Worm (Caenorhabditis elegans) whole organism, L3 larva: ENCODE measurements around the gene alg-1.
A peak's percentile ranks its signal among the peaks of the same experiment; 100 is the strongest.

Experiments used
- ZK546.5 ChIP-seq: sonication (generic microtip); optimal IDR thresholded peaks from 2 replicates; lab custom pipeline; 2017; ENCODE audit warnings: missing biosample characterization, missing genetic modification characterization
- aly-2 ChIP-seq: fragments of 150-350 bp; optimal IDR thresholded peaks from 2 replicates; lab custom pipeline; 2014; ENCODE audit warnings: missing biosample characterization, missing genetic modification characterization
- ama-1 ChIP-seq: fragments of 150-350 bp; optimal IDR thresholded peaks from 2 replicates; lab custom pipeline; 2018
- ceh-16 ChIP-seq: sonication (generic microtip); optimal IDR thresholded peaks from 2 replicates; lab custom pipeline; 2017; ENCODE audit warnings: missing biosample characterization, missing genetic modification characterization
- ceh-9 ChIP-seq: sonication (generic microtip); optimal IDR thresholded peaks from 2 replicates; lab custom pipeline; 2018; ENCODE audit warnings: missing biosample characterization, missing genetic modification characterization
- daf-12 ChIP-seq: fragments of 150-350 bp; optimal IDR thresholded peaks from 2 replicates; lab custom pipeline; 2014; ENCODE audit warnings: missing biosample characterization, missing genetic modification reagents, missing genetic modification characterization
- egl-27 ChIP-seq: sonication (generic microtip); optimal IDR thresholded peaks from 4 replicates; lab custom pipeline; 2017; ENCODE audit warnings: missing biosample characterization, missing genetic modification reagents, missing genetic modification characterization
- egl-5 ChIP-seq: fragments of 150-350 bp; optimal IDR thresholded peaks from 2 replicates; lab custom pipeline; 2017; ENCODE audit warnings: missing biosample characterization, missing genetic modification reagents, missing genetic modification characterization, inconsistent platforms
- elt-2 ChIP-seq: sonication (generic microtip); optimal IDR thresholded peaks from 2 replicates; lab custom pipeline; 2016; ENCODE audit warnings: missing genetic modification reagents, mild to moderate bottlenecking, missing genetic modification characterization, missing compliant biosample characterization
- fkh-2 ChIP-seq: fragments of 150-350 bp; optimal IDR thresholded peaks from 2 replicates; lab custom pipeline; 2014; ENCODE audit warnings: missing biosample characterization, missing genetic modification reagents, missing genetic modification characterization
- fos-1 ChIP-seq: fragments of 150-350 bp; optimal IDR thresholded peaks from 2 replicates; lab custom pipeline; 2014; ENCODE audit warnings: missing biosample characterization, missing genetic modification characterization
- hmg-11 ChIP-seq: sonication (generic microtip); optimal IDR thresholded peaks from 2 replicates; lab custom pipeline; 2016; ENCODE audit warnings: missing genetic modification characterization, missing compliant biosample characterization
- jun-1 ChIP-seq: fragments of 150-350 bp; optimal IDR thresholded peaks from 2 replicates; lab custom pipeline; 2014; ENCODE audit warnings: missing biosample characterization, missing genetic modification reagents, missing genetic modification characterization
- lin-15B ChIP-seq: fragments of 150-350 bp; optimal IDR thresholded peaks from 2 replicates; lab custom pipeline; 2014; ENCODE audit warnings: missing biosample characterization, missing genetic modification characterization
- lin-39 ChIP-seq: fragments of 150-350 bp; optimal IDR thresholded peaks from 2 replicates; lab custom pipeline; 2018; ENCODE audit warnings: missing biosample characterization, missing genetic modification reagents, missing genetic modification characterization
- lsy-12 ChIP-seq: sonication (generic microtip); optimal IDR thresholded peaks from 2 replicates; lab custom pipeline; 2016; ENCODE audit warnings: mild to moderate bottlenecking, missing genetic modification characterization, missing compliant biosample characterization
- mdl-1 ChIP-seq: fragments of 150-350 bp; optimal IDR thresholded peaks from 2 replicates; lab custom pipeline; 2014; ENCODE audit warnings: missing biosample characterization, missing genetic modification characterization
- mml-1 ChIP-seq: fragments of 150-350 bp; sonication (generic microtip); optimal IDR thresholded peaks from 3 replicates; lab custom pipeline; 2014; ENCODE audit warnings: missing biosample characterization, missing genetic modification characterization
- nhr-11 ChIP-seq: fragments of 150-350 bp; optimal IDR thresholded peaks from 2 replicates; lab custom pipeline; 2014; ENCODE audit warnings: missing biosample characterization, missing genetic modification characterization
- nhr-23 ChIP-seq: fragments of 150-350 bp; optimal IDR thresholded peaks from 2 replicates; lab custom pipeline; 2014; ENCODE audit warnings: missing biosample characterization, missing genetic modification reagents, missing genetic modification characterization
- nhr-25 ChIP-seq: sonication (generic microtip); optimal IDR thresholded peaks from 2 replicates; lab custom pipeline; 2017; ENCODE audit warnings: missing biosample characterization, missing genetic modification characterization
- nhr-67 ChIP-seq: fragments of 150-350 bp; optimal IDR thresholded peaks from 2 replicates; lab custom pipeline; 2014; ENCODE audit warnings: missing biosample characterization, missing genetic modification characterization
- nhr-76 ChIP-seq: fragments of 150-350 bp; sonication (generic microtip); optimal IDR thresholded peaks from 5 replicates; lab custom pipeline; 2014; ENCODE audit warnings: missing biosample characterization, missing genetic modification characterization
- nhr-77 ChIP-seq: fragments of 150-350 bp; optimal IDR thresholded peaks from 2 replicates; lab custom pipeline; 2014; ENCODE audit warnings: missing biosample characterization, missing genetic modification characterization
- pha-4 ChIP-seq: fragments of 150-350 bp; optimal IDR thresholded peaks from 2 replicates; lab custom pipeline; 2014; ENCODE audit warnings: missing biosample characterization, missing genetic modification reagents, missing genetic modification characterization
- pqm-1 ChIP-seq: fragments of 150-350 bp; optimal IDR thresholded peaks from 2 replicates; lab custom pipeline; 2017; ENCODE audit warnings: missing biosample characterization, missing genetic modification characterization, inconsistent platforms
- skn-1 ChIP-seq: fragments of 150-350 bp; optimal IDR thresholded peaks from 2 replicates; lab custom pipeline; 2014; ENCODE audit warnings: missing biosample characterization, missing genetic modification characterization
- snpc-4 ChIP-seq: fragments of 150-350 bp; optimal IDR thresholded peaks from 2 replicates; lab custom pipeline; 2014; ENCODE audit warnings: missing biosample characterization, missing genetic modification characterization
- tbx-2 ChIP-seq: sonication (generic microtip); optimal IDR thresholded peaks from 2 replicates; lab custom pipeline; 2016; ENCODE audit warnings: mild to moderate bottlenecking, missing genetic modification characterization, missing compliant biosample characterization
- unc-39 ChIP-seq: sonication (generic microtip); optimal IDR thresholded peaks from 4 replicates; lab custom pipeline; 2017; ENCODE audit warnings: missing biosample characterization, missing genetic modification characterization
- unc-62 ChIP-seq: fragments of 150-350 bp; sonication (generic microtip); optimal IDR thresholded peaks from 4 replicates; lab custom pipeline; 2014; ENCODE audit warnings: missing biosample characterization, missing genetic modification reagents, missing genetic modification characterization
- zag-1 ChIP-seq: fragments of 150-350 bp; optimal IDR thresholded peaks from 2 replicates; lab custom pipeline; 2014; ENCODE audit warnings: missing biosample characterization, missing genetic modification characterization
- ztf-11 ChIP-seq: fragments of 150-350 bp; optimal IDR thresholded peaks from 2 replicates; lab custom pipeline; 2014; ENCODE audit warnings: missing biosample characterization, missing genetic modification characterization
- ztf-4 ChIP-seq: fragments of 150-350 bp; optimal IDR thresholded peaks from 2 replicates; lab custom pipeline; 2014; ENCODE audit warnings: missing biosample characterization, missing genetic modification characterization

The alg-1 gene

ce11 chrX:13950620-13951152 is 1.8 kb downstream of the alg-1 start (continued):
- TF ChIP-seq unc-62 (GFP tag; lab: Kevin White, UChicago) = no peak

ce11 chrX:13952347-13952746 is 3.4 kb downstream of the alg-1 start:
- TF ChIP-seq nhr-76 (tag; lab: Kevin White, UChicago) (no peak), nhr-25 (no peak), nhr-11 (tag; lab: Kevin White, UChicago) (no peak), lin-39 (tag; lab: Kevin White, UChicago) (no peak), pha-4 (tag; lab: Kevin White, UChicago) (no peak), ceh-9 (tag; lab: Kevin White, UChicago) (no peak), ama-1 (lab: Kevin White, UChicago) (no peak), ZK546.5 (no peak), daf-12 (tag; lab: Kevin White, UChicago) (no peak), egl-27 (tag; lab: Kevin White, UChicago) (no peak), nhr-77 (tag; lab: Kevin White, UChicago) (no peak), lsy-12 (no peak), fos-1 (tag; lab: Kevin White, UChicago) (no peak), mml-1 (tag; lab: Kevin White, UChicago) (no peak), jun-1 (no peak), ceh-16 (tag; lab: Kevin White, UChicago) (no peak), ztf-4 (tag; lab: Kevin White, UChicago) (no peak), snpc-4 (tag; lab: Kevin White, UChicago) (no peak), mdl-1 (tag; lab: Kevin White, UChicago) (no peak), hmg-11 (tag; lab: Kevin White, UChicago) (no peak)
- TF ChIP-seq, all 47 proteins: peak for 0

- TF ChIP-seq pha-4 (tag; lab: Kevin White, UChicago) (peak; percentile 90), daf-12 (tag; lab: Kevin White, UChicago) (no peak), fos-1 (tag; lab: Kevin White, UChicago) (no peak), hmg-11 (tag; lab: Kevin White, UChicago) (no peak)
- TF ChIP-seq, all 47 proteins: peak for 1
Measured at ce11 chrX:13958451-13958850, 9.5 kb downstream of the alg-1 start.

ce11 chrX:13959383-13959782 is 10.5 kb downstream of the alg-1 start:
- TF ChIP-seq elt-2 (peak; percentile 44), nhr-77 (tag; lab: Kevin White, UChicago) (no peak), pqm-1 (peak; percentile 54)

ce11 chrX:13959849-13960248 is 10.9 kb downstream of the alg-1 start, which contains the start of gene syx-2:
syx-2 (plus strand) TSS chrX:13960149.
- TF ChIP-seq pha-4 (tag; lab: Kevin White, UChicago) (peak; percentile 57), egl-27 (tag; lab: Kevin White, UChicago) (no peak)
- TF ChIP-seq, all 47 proteins: peak for 1

ce11 chrX:13963203-13963602 is 14.3 kb downstream of the alg-1 start, which contains the start of gene F48F7.3:
F48F7.3 (plus strand) TSS chrX:13963503.
- no peak for TF ChIP-seq ztf-11 (tag; lab: Kevin White, UChicago)
- TF ChIP-seq skn-1 (tag; lab: Kevin White, UChicago) = no peak
- TF ChIP-seq hmg-11 (tag; lab: Kevin White, UChicago) = no peak
- no peak for TF ChIP-seq zag-1 (tag; lab: Kevin White, UChicago)
- no peak for TF ChIP-seq jun-1
- no peak for TF ChIP-seq nhr-67 (tag; lab: Kevin White, UChicago)
- no peak for TF ChIP-seq tbx-2 (tag; lab: Kevin White, UChicago)
- no peak for TF ChIP-seq lin-15B (tag; lab: Kevin White, UChicago)

ce11 chrX:13968292-13968691 is 19.4 kb downstream of the alg-1 start, which contains the start of gene pqn-39:
pqn-39 (minus strand) TSS chrX:13968676.
- no peak for TF ChIP-seq nhr-77 (tag; lab: Kevin White, UChicago)
- TF ChIP-seq aly-2 = no peak
- TF ChIP-seq snpc-4 (tag; lab: Kevin White, UChicago) = no peak
- no peak for TF ChIP-seq nhr-23
- TF ChIP-seq daf-12 (tag; lab: Kevin White, UChicago) = no peak
- TF ChIP-seq ztf-4 (tag; lab: Kevin White, UChicago) = no peak
- TF ChIP-seq ceh-9 (tag; lab: Kevin White, UChicago) = no peak
- no peak for TF ChIP-seq unc-39
- TF ChIP-seq egl-5 (tag; lab: Kevin White, UChicago) = no peak
- no peak for TF ChIP-seq pha-4 (tag; lab: Kevin White, UChicago)
- no peak for TF ChIP-seq skn-1 (tag; lab: Kevin White, UChicago)
- TF ChIP-seq elt-2 = no peak
- no peak for TF ChIP-seq ztf-11 (tag; lab: Kevin White, UChicago)
- no peak for TF ChIP-seq fkh-2 (tag; lab: Kevin White, UChicago)
- no peak for TF ChIP-seq lsy-12
